Worm (Caenorhabditis elegans) whole organism, mixed stage, embryonic: Measurements from ENCODE around the gene srd-70.
A peak's percentile ranks its signal among the peaks of the same experiment; 100 is the strongest.

Experiments
- nhr-2 ChIP-seq: fragments of 150-350 bp; optimal IDR thresholded peaks from 2 replicates; lab custom pipeline; 2014; ENCODE audit warnings: missing biosample characterization, missing genetic modification characterization
- snpc-4 ChIP-seq: fragments of 150-350 bp; optimal IDR thresholded peaks from 2 replicates; lab custom pipeline; 2014; ENCODE audit warnings: missing biosample characterization, missing genetic modification characterization
- unc-62 ChIP-seq: fragments of 150-350 bp; optimal IDR thresholded peaks from 2 replicates; lab custom pipeline; 2014; ENCODE audit warnings: missing biosample characterization, missing genetic modification reagents, missing genetic modification characterization

DNA sequence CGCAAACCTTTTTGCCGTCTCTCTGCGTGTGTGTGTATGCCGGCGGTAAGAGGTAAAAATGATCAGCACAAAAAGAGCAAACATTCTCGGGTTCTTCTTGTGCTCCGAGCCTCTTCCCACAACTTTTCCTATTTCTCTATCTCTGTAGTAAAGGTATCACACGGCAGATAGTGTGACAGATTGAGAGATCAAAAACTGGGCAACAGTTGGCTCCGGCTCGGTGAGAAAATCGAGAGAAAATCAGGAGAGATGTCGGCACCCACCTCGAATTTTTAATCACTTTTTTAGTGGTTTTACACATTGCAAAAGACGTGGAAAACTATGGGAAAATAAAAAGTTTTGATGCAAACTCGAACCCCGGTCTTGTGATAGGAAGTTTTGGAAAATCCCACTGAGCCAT is 2.1 kb upstream of the srd-70 start:
- no peak for TF ChIP-seq snpc-4 (tag; lab: Kevin White, UChicago)
- peak; percentile 11 for TF ChIP-seq unc-62
- no peak for TF ChIP-seq nhr-2
